Worm (Caenorhabditis elegans): ENCODE results near the gene bli-5.

DNA sequence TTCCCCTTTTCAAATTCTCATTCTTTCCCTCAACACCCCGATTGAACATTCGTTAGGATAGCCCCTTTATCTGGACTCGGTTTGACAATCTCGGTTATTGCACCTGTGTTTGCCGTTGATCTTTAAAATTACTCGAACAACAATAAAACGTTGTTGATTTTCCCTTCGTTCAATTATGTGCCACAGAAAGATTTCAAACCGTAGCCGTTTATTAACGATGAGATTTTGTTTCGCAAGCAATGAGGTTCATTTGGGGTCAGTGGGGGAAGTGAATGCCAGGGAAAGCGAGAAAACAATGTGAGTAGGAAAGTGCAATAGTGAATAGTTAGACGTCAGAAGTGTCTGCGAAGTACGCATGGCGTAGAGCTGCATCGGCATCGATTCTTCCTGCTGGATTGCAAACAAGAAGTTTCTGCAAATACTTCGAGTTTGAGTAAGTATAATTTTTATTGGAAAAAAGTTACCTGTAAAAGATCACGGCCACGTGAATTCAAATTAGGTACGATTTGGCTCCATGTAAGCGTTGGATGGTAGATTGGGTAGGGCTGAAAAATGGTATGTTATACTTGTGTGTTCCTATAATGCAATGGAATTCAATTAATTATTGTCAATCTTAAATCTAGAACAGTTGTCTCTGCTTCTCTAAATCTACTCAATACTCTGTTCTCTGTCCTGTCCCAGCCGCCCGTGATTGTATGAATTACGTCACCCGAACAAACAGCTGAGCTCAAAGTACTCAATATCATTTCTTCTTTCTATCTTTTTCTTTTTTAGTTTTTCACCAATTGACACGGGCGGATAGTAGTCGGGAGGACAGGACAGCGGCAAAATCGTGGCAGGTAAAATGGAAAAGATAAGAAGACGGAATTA is 35.2 kb upstream of the bli-5 start, which contains the start of gene kel-3:
- TF ChIP-seq him-1 (tag; optimal IDR thresholded peaks at IDR 0.05) = peak; percentile 41
- TF ChIP-seq W03F9.2 (tag; optimal IDR thresholded peaks at IDR 0.05) = peak; percentile 40
- TF ChIP-seq dao-5 (tag; optimal IDR thresholded peaks at IDR 0.05) = peak; percentile 75

Data from whole organism, L4/young adult.